Fruit fly (Drosophila melanogaster): ENCODE results near the gene CG33493.

CG33493 gene

dm6 chr3L:10735095-10735494 is 42.1 kb upstream of the CG33493 start (continued):
- TF ChIP-seq CG34224 (GFP tag; IDR thresholded peaks at IDR 0.05; ENCODE audit: partially characterized antibody): no peak
- peak; percentile 75 for TF ChIP-seq CG11504 (tag; optimal IDR thresholded peaks at IDR 0.05)
- TF ChIP-seq slou (GFP tag; optimal IDR thresholded peaks at IDR 0.05): no peak
- TF ChIP-seq dmrt99B (tag; optimal IDR thresholded peaks at IDR 0.05): peak; percentile 60
- no peak for TF ChIP-seq gt (GFP tag; IDR thresholded peaks at IDR 0.05)
- TF ChIP-seq cas (GFP tag; IDR thresholded peaks at IDR 0.05): peak; percentile 65; the same call in 1 of the 2 replicates
- TF ChIP-seq CG6765 (GFP tag; optimal IDR thresholded peaks at IDR 0.05): peak; percentile 14
- no peak for TF ChIP-seq ab (GFP tag; optimal IDR thresholded peaks at IDR 0.05)
- no peak for TF ChIP-seq CG7963 (GFP tag; IDR thresholded peaks at IDR 0.05; ENCODE audit: partially characterized antibody)
- TF ChIP-seq CG12744 (GFP tag; optimal IDR thresholded peaks at IDR 0.05): peak; percentile 64
- TF ChIP-seq scrt (GFP tag; optimal IDR thresholded peaks at IDR 0.05): peak; percentile 45
- peak; percentile 39 for TF ChIP-seq phol (tag; optimal IDR thresholded peaks at IDR 0.05)
- TF ChIP-seq CG12391 (tag; optimal IDR thresholded peaks at IDR 0.05): peak; percentile 71
- peak; percentile 36 for TF ChIP-seq NK7.1 (GFP tag; optimal IDR thresholded peaks at IDR 0.05)
- TF ChIP-seq CG12659 (GFP tag; optimal IDR thresholded peaks at IDR 0.05): peak; percentile 40
- 0 out of 3 replicates have a peak, but pooled peaks have one; percentile 38 for TF ChIP-seq ase (GFP tag; IDR thresholded peaks at IDR 0.05)
- TF ChIP-seq CG10979 (tag; optimal IDR thresholded peaks at IDR 0.05): peak; percentile 17
- peak; percentile 35 for TF ChIP-seq ap (GFP tag; IDR thresholded peaks at IDR 0.05)
- TF ChIP-seq CG33213 (GFP tag; optimal IDR thresholded peaks at IDR 0.05): no peak
- TF ChIP-seq CG11093 (GFP tag; IDR thresholded peaks at IDR 0.05): no peak
- no peak for TF ChIP-seq emc (GFP tag; optimal IDR thresholded peaks at IDR 0.05)
- TF ChIP-seq CG14965 (GFP tag; optimal IDR thresholded peaks at IDR 0.05; ENCODE audit: borderline replicate concordance): no peak
- TF ChIP-seq dimm (GFP tag; IDR thresholded peaks at IDR 0.05): peak; percentile 65
- peak; percentile 64 for TF ChIP-seq CG16863 (GFP tag; optimal IDR thresholded peaks at IDR 0.05)
- no peak for TF ChIP-seq Dip2 (GFP tag; IDR thresholded peaks at IDR 0.05)
- no peak for TF ChIP-seq nau (GFP tag; optimal IDR thresholded peaks at IDR 0.05)
- no peak for TF ChIP-seq CG8359 (GFP tag; optimal IDR thresholded peaks at IDR 0.05; ENCODE audit: borderline replicate concordance)
- TF ChIP-seq Oaz (GFP tag; IDR thresholded peaks at IDR 0.05): 0 out of 2 replicates have a peak, but pooled peaks have one; percentile 38
- TF ChIP-seq abd-A (tag; optimal IDR thresholded peaks at IDR 0.05): peak; percentile 0
- no peak for TF ChIP-seq ftz-f1 (GFP tag; optimal IDR thresholded peaks at IDR 0.05)
- no peak for TF ChIP-seq CG16779 (GFP tag; IDR thresholded peaks at IDR 0.05)
- TF ChIP-seq Nf-YC (tag; optimal IDR thresholded peaks at IDR 0.05): peak; percentile 11
- no peak for TF ChIP-seq slp2 (GFP tag; optimal IDR thresholded peaks at IDR 0.05)
- TF ChIP-seq Gug (GFP tag; IDR thresholded peaks at IDR 0.05): 0 out of 4 replicates have a peak, but pooled peaks have one; percentile 47
- no peak for TF ChIP-seq kni (GFP tag; optimal IDR thresholded peaks at IDR 0.05)
- TF ChIP-seq CG10274 (GFP tag; optimal IDR thresholded peaks at IDR 0.05): peak; percentile 0
- peak; percentile 33 for TF ChIP-seq Bdp1 (GFP tag; optimal IDR thresholded peaks at IDR 0.05)
- TF ChIP-seq sens-2 (GFP tag; IDR thresholded peaks at IDR 0.05): peak; percentile 51; the same call in 1 of the 2 replicates
- TF ChIP-seq Fer2 (tag; optimal IDR thresholded peaks at IDR 0.05): peak; percentile 47
- TF ChIP-seq en (GFP tag; optimal IDR thresholded peaks at IDR 0.05): peak; percentile 23
- peak; percentile 41 for TF ChIP-seq CrebB (tag; optimal IDR thresholded peaks at IDR 0.05)
- peak; percentile 48 for TF ChIP-seq ewg (GFP tag; optimal IDR thresholded peaks at IDR 0.05)
- TF ChIP-seq CG11696 (GFP tag; IDR thresholded peaks at IDR 0.05): no peak
- peak; percentile 73; the same call in 1 of the 2 replicates for TF ChIP-seq Awh (GFP tag; IDR thresholded peaks at IDR 0.05)
- no peak for TF ChIP-seq fd102C (GFP tag; optimal IDR thresholded peaks at IDR 0.05)
- no peak for TF ChIP-seq CG2199 (GFP tag; IDR thresholded peaks at IDR 0.05)
- no peak for TF ChIP-seq Dref (GFP tag; IDR thresholded peaks at IDR 0.05)
- TF ChIP-seq yki (optimal IDR thresholded peaks at IDR 0.05): no peak
- no peak for TF ChIP-seq Doc2 (GFP tag; IDR thresholded peaks at IDR 0.05)
- TF ChIP-seq Dip3 (GFP tag; optimal IDR thresholded peaks at IDR 0.05): peak; percentile 50
- peak; percentile 13 to 37 for TF ChIP-seq chif (GFP tag; optimal IDR thresholded peaks at IDR 0.05)

All from whole organism, embryonic.